Worm (Caenorhabditis elegans): ENCODE results near the gene F52E1.2.
A peak's percentile ranks its signal among the peaks of the same experiment; 100 is the strongest.

F52E1.2 gene

ce11 chrV:8379206-8379605 is 31.2 kb upstream of the F52E1.2 start, which contains the start of gene F52E1.5:
Gene F52E1.5, plus strand, starts transcription at chrV:8379506.
- TF ChIP-seq ztf-4 (tag; optimal IDR thresholded peaks at IDR 0.05) (no peak), ceh-82 (tag; optimal IDR thresholded peaks at IDR 0.05) (no peak), unc-62 (GFP tag; optimal IDR thresholded peaks at IDR 0.05) (no peak), skn-1 (tag; optimal IDR thresholded peaks at IDR 0.05) (no peak), nhr-77 (tag; optimal IDR thresholded peaks at IDR 0.05) (no peak), ZK546.5 (tag; optimal IDR thresholded peaks at IDR 0.05) (no peak), gmeb-1 (tag; optimal IDR thresholded peaks at IDR 0.05) (no peak), ama-1 (optimal IDR thresholded peaks at IDR 0.05) (no peak), mdl-1 (tag; optimal IDR thresholded peaks at IDR 0.05) (no peak), mab-5 (tag; optimal IDR thresholded peaks at IDR 0.05) (no peak), elt-3 (tag; optimal IDR thresholded peaks at IDR 0.05) (no peak), dmd-4 (tag; optimal IDR thresholded peaks at IDR 0.05) (no peak), sma-9 (GFP tag; optimal IDR thresholded peaks at IDR 0.05) (no peak), sma-9 (tag; optimal IDR thresholded peaks at IDR 0.05) (no peak), nhr-21 (tag; optimal IDR thresholded peaks at IDR 0.05) (no peak), ztf-1 (GFP tag; conservative IDR thresholded peaks at IDR 0.05) (no peak), blmp-1 (tag; optimal IDR thresholded peaks at IDR 0.05; ENCODE audit: insufficient read depth) (no peak), sem-4 (tag; optimal IDR thresholded peaks at IDR 0.05) (no peak)

DNA sequence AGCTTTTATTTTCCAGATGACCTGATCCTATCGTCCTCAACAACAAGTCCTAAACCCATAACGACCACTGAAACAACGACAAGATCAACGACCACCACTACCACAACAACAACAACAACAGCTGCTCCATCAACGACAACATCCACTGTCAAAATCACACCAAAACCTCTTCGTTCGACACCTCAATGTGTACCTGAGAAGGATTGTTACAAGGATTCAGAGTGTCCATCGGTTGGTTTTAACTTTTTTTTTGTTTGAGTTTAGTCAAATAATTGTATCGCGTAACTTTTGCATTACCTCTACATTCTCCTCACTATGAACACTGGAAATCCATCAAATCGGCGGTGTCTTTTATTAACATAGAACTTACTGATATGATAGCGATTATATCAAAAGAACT is 30.3 kb upstream of the F52E1.2 start:
- TF ChIP-seq peb-1 (tag; optimal IDR thresholded peaks at IDR 0.05) (no peak), mbf-1 (tag; optimal IDR thresholded peaks at IDR 0.05) (no peak), ztf-4 (tag; optimal IDR thresholded peaks at IDR 0.05) (no peak), blmp-1 (tag; optimal IDR thresholded peaks at IDR 0.05; ENCODE audit: insufficient read depth) (no peak), unc-55 (GFP tag; optimal IDR thresholded peaks at IDR 0.05) (no peak), lsy-2 (tag; optimal IDR thresholded peaks at IDR 0.05) (no peak), dmd-4 (tag; optimal IDR thresholded peaks at IDR 0.05) (no peak), ceh-82 (tag; optimal IDR thresholded peaks at IDR 0.05) (no peak), ztf-11 (tag; optimal IDR thresholded peaks at IDR 0.05) (no peak), Y55F3AM.14 (GFP tag; optimal IDR thresholded peaks at IDR 0.05) (no peak), elt-3 (tag; optimal IDR thresholded peaks at IDR 0.05) (no peak), ZK546.5 (tag; optimal IDR thresholded peaks at IDR 0.05) (no peak), gmeb-1 (tag; optimal IDR thresholded peaks at IDR 0.05) (no peak), nhr-129 (tag; optimal IDR thresholded peaks at IDR 0.05) (no peak), nhr-23 (tag; optimal IDR thresholded peaks at IDR 0.05) (no peak), nhr-10 (tag; optimal IDR thresholded peaks at IDR 0.05) (no peak)

ce11 chrV:8383716-8384115 is 26.7 kb upstream of the F52E1.2 start, which contains the start of gene F52E1.14:
Gene F52E1.14, plus strand, starts transcription at chrV:8383922.
- TF ChIP-seq lin-39 (tag; optimal IDR thresholded peaks at IDR 0.05) = no peak
- no peak for TF ChIP-seq snpc-4 (tag; optimal IDR thresholded peaks at IDR 0.05)
- no peak for TF ChIP-seq Y55F3AM.14 (GFP tag; optimal IDR thresholded peaks at IDR 0.05)
- TF ChIP-seq ztf-11 (tag; optimal IDR thresholded peaks at IDR 0.05) = no peak
- TF ChIP-seq ceh-16 (tag; optimal IDR thresholded peaks at IDR 0.05) = no peak
- peak; percentile 39 for TF ChIP-seq F13H6.1 (tag; optimal IDR thresholded peaks at IDR 0.05)
- peak; percentile 51 for TF ChIP-seq crh-2 (tag; optimal IDR thresholded peaks at IDR 0.05)
- TF ChIP-seq dmd-4 (tag; optimal IDR thresholded peaks at IDR 0.05) = no peak
- peak; percentile 67 for TF ChIP-seq fos-1 (tag; optimal IDR thresholded peaks at IDR 0.05)
- peak; percentile 51 for TF ChIP-seq sma-9 (GFP tag; optimal IDR thresholded peaks at IDR 0.05)
- TF ChIP-seq sma-9 (tag; optimal IDR thresholded peaks at IDR 0.05) = no peak

- no peak for TF ChIP-seq fos-1 (tag; optimal IDR thresholded peaks at IDR 0.05)
- TF ChIP-seq lin-39 (tag; optimal IDR thresholded peaks at IDR 0.05) = no peak
- no peak for TF ChIP-seq egl-27 (tag; optimal IDR thresholded peaks at IDR 0.05)
- no peak for TF ChIP-seq mbf-1 (tag; optimal IDR thresholded peaks at IDR 0.05)
- TF ChIP-seq nhr-12 (tag; optimal IDR thresholded peaks at IDR 0.05) = no peak
- no peak for TF ChIP-seq nhr-129 (tag; optimal IDR thresholded peaks at IDR 0.05)
- no peak for TF ChIP-seq aly-2 (tag; optimal IDR thresholded peaks at IDR 0.05)
- TF ChIP-seq nhr-237 (tag; optimal IDR thresholded peaks at IDR 0.05) = no peak
- TF ChIP-seq lin-13 (GFP tag; optimal IDR thresholded peaks at IDR 0.05) = no peak
- TF ChIP-seq nhr-21 (tag; optimal IDR thresholded peaks at IDR 0.05) = no peak
- no peak for TF ChIP-seq ztf-4 (tag; optimal IDR thresholded peaks at IDR 0.05)
- TF ChIP-seq dmd-4 (tag; optimal IDR thresholded peaks at IDR 0.05) = no peak
- TF ChIP-seq lin-11 (tag; optimal IDR thresholded peaks at IDR 0.05) = no peak
- no peak for TF ChIP-seq ztf-11 (tag; optimal IDR thresholded peaks at IDR 0.05)
- TF ChIP-seq nhr-11 (tag; optimal IDR thresholded peaks at IDR 0.05) = no peak
- no peak for TF ChIP-seq crh-2 (tag; optimal IDR thresholded peaks at IDR 0.05)
- no peak for TF ChIP-seq sma-3 (GFP tag; optimal IDR thresholded peaks at IDR 0.05)
These were observed 25.6 kb upstream of the F52E1.2 start for ce11 chrV:8384809-8385208.
